Fruit fly (Drosophila melanogaster) whole organism, embryonic: Measurements from ENCODE around the gene CG2865.

Experiments
- CG10321 ChIP-seq: fragments of 200-800 bp; sonication (Bioruptor generic); IDR thresholded peaks from 2 replicates; pipeline ENCODE4 v1.3.6; 2022; ENCODE audit warnings: missing biosample characterization, missing genetic modification characterization
- CG12236 ChIP-seq: fragments of 200-800 bp; sonication (Bioruptor generic); optimal IDR thresholded peaks from 2 replicates; lab custom pipeline; 2016; ENCODE audit warnings: missing biosample characterization, missing genetic modification characterization
- CG15696 ChIP-seq: fragments of 200-800 bp; sonication (Bioruptor generic); optimal IDR thresholded peaks from 2 replicates; lab custom pipeline; 2019; ENCODE audit warnings: missing biosample characterization, mild to moderate bottlenecking, missing genetic modification characterization, moderate library complexity
- CG17568 ChIP-seq: fragments of 200-800 bp; sonication (Bioruptor generic); optimal IDR thresholded peaks from 2 replicates; lab custom pipeline; 2018; ENCODE audit warnings: missing biosample characterization, mild to moderate bottlenecking, missing genetic modification characterization, moderate library complexity
- CG17912 ChIP-seq: fragments of 200-800 bp; sonication (Bioruptor generic); optimal IDR thresholded peaks from 2 replicates; lab custom pipeline; 2018; ENCODE audit warnings: missing biosample characterization, mild to moderate bottlenecking, missing genetic modification characterization
- CG1832 ChIP-seq: fragments of 200-800 bp; sonication (Bioruptor generic); optimal IDR thresholded peaks from 2 replicates; lab custom pipeline; 2017; ENCODE audit warnings: missing biosample characterization, mild to moderate bottlenecking, missing genetic modification characterization, inconsistent platforms
- CG30020 ChIP-seq: fragments of 200-800 bp; optimal IDR thresholded peaks from 2 replicates; lab custom pipeline; 2019; ENCODE audit warnings: missing biosample characterization, mild to moderate bottlenecking, missing genetic modification characterization, moderate library complexity
- CG32767 ChIP-seq: fragments of 200-800 bp; sonication (Bioruptor generic); IDR thresholded peaks from 2 replicates; pipeline ENCODE4 v1.3.6; 2022; ENCODE audit warnings: missing biosample characterization, missing genetic modification characterization
- CG42726 ChIP-seq: fragments of 200-800 bp; sonication (Bioruptor generic); IDR thresholded peaks from 2 replicates; pipeline ENCODE4 v1.3.6; 2022; ENCODE audit warnings: missing biosample characterization, missing genetic modification characterization; ENCODE audit not compliant: partially characterized antibody
- CG4820 ChIP-seq: fragments of 200-800 bp; sonication (Bioruptor generic); optimal IDR thresholded peaks from 3 replicates; lab custom pipeline; 2016; ENCODE audit warnings: missing biosample characterization, missing genetic modification characterization
- CG4854 ChIP-seq: fragments of 200-800 bp; sonication (Bioruptor generic); optimal IDR thresholded peaks from 2 replicates; lab custom pipeline; 2016; ENCODE audit warnings: missing biosample characterization, missing genetic modification characterization, inconsistent platforms
- CG7745 ChIP-seq: fragments of 200-800 bp; sonication (Bioruptor generic); optimal IDR thresholded peaks from 2 replicates; lab custom pipeline; 2018; ENCODE audit warnings: missing biosample characterization, mild to moderate bottlenecking, missing genetic modification characterization, moderate library complexity
- CG8478 ChIP-seq: fragments of >200 bp; optimal IDR thresholded peaks from 2 replicates; lab custom pipeline; 2018
- Deaf1 ChIP-seq: fragments of 200-800 bp; optimal IDR thresholded peaks from 3 replicates; lab custom pipeline; 2019; ENCODE audit warnings: missing biosample characterization, mild to moderate bottlenecking, missing genetic modification characterization, moderate library complexity
- Drgx ChIP-seq: fragments of 200-800 bp; sonication (Bioruptor generic); IDR thresholded peaks from 2 replicates; pipeline ENCODE4 v1.3.6; 2022; ENCODE audit warnings: missing biosample characterization, missing genetic modification characterization
- Ets65A ChIP-seq: fragments of 200-800 bp; sonication (Bioruptor generic); peaks from one replicate; lab custom pipeline; 2016; ENCODE audit warnings: missing biosample characterization, missing genetic modification characterization
- GATAe ChIP-seq: fragments of 200-800 bp; sonication (Bioruptor generic); conservative IDR thresholded peaks from 2 replicates; pipeline ENCODE4 v1.3.6; 2022; ENCODE audit warnings: missing biosample characterization, missing genetic modification characterization
- Hr78 ChIP-seq, 2 experiments: fragments of 200-800 bp in 1 of 2; fragments of >200 bp in 1 of 2; sonication (Bioruptor generic) in 1 of 2; optimal IDR thresholded peaks; 2 replicates each; lab custom pipeline; 2017 to 2019; ENCODE audit warnings: missing biosample characterization in 2 of 2, missing genetic modification characterization in 2 of 2, mild to moderate bottlenecking in 1 of 2, moderate library complexity in 1 of 2
- Med ChIP-seq: fragments of 200-800 bp; sonication (Bioruptor generic); peaks from one replicate; lab custom pipeline; 2016; ENCODE audit warnings: missing biosample characterization, missing genetic modification characterization, mild to moderate bottlenecking, inconsistent platforms, moderate library complexity
- NC2α ChIP-seq: fragments of 200-800 bp; sonication (Bioruptor generic); optimal IDR thresholded peaks from 2 replicates; lab custom pipeline; 2016; ENCODE audit warnings: missing biosample characterization, missing genetic modification characterization
- Nf-YA ChIP-seq: fragments of 200-800 bp; sonication (Bioruptor generic); IDR thresholded peaks from 2 replicates; pipeline ENCODE4 v1.3.6; 2022; ENCODE audit warnings: missing biosample characterization, missing genetic modification characterization
- PHDP ChIP-seq: fragments of 200-800 bp; sonication (Bioruptor generic); optimal IDR thresholded peaks from 3 replicates; lab custom pipeline; 2018; ENCODE audit warnings: missing biosample characterization, mild to moderate bottlenecking, missing genetic modification characterization, moderate library complexity
- Sox100B ChIP-seq: fragments of 200-800 bp; sonication (Bioruptor generic); optimal IDR thresholded peaks from 3 replicates; lab custom pipeline; 2018; ENCODE audit warnings: missing biosample characterization, mild to moderate bottlenecking, missing genetic modification characterization
- Trl ChIP-seq, 3 experiments: fragments of >200 bp in 2 of 3; fragments of 200-800 bp in 1 of 3; sonication (Bioruptor generic) in 1 of 3; optimal IDR thresholded peaks; 2 replicates in 1 of 3; 3 replicates in 2 of 3; lab custom pipeline; 2016 to 2017; ENCODE audit warnings: missing biosample characterization in 1 of 3, missing genetic modification characterization in 1 of 3
- bsh ChIP-seq, 2 experiments: fragments of 200-800 bp; sonication (Bioruptor generic); optimal IDR thresholded peaks; 2 replicates each; lab custom pipeline; 2017 to 2018; ENCODE audit warnings: mild to moderate bottlenecking in 2 of 2, missing biosample characterization in 2 of 2, missing genetic modification characterization in 2 of 2, moderate library complexity in 1 of 2
- chn ChIP-seq: fragments of 200-800 bp; sonication (Bioruptor generic); optimal IDR thresholded peaks from 2 replicates; lab custom pipeline; 2016; ENCODE audit warnings: missing biosample characterization, missing genetic modification characterization
- croc ChIP-seq: fragments of 200-800 bp; sonication (Bioruptor generic); conservative IDR thresholded peaks from 3 replicates; pipeline ENCODE4 v1.3.6; 2022; ENCODE audit warnings: missing biosample characterization, missing genetic modification characterization
- crp ChIP-seq, 2 experiments: fragments of 200-800 bp; sonication (Bioruptor generic); optimal IDR thresholded peaks; 2 replicates in 1 of 2; 3 replicates in 1 of 2; lab custom pipeline; 2017; ENCODE audit warnings: missing biosample characterization in 2 of 2, missing genetic modification characterization in 2 of 2, mild to moderate bottlenecking in 1 of 2, moderate library complexity in 1 of 2
- gro ChIP-seq: fragments of 200-800 bp; sonication (Bioruptor generic); optimal IDR thresholded peaks from 2 replicates; lab custom pipeline; 2016; ENCODE audit warnings: missing biosample characterization, missing genetic modification characterization
- h ChIP-seq: fragments of >200 bp; optimal IDR thresholded peaks from 2 replicates; lab custom pipeline; 2017
- kah ChIP-seq: fragments of 200-800 bp; sonication (Bioruptor generic); optimal IDR thresholded peaks from 2 replicates; lab custom pipeline; 2018; ENCODE audit warnings: missing biosample characterization, mild to moderate bottlenecking, missing genetic modification characterization
- lbe ChIP-seq: fragments of 200-800 bp; sonication (Bioruptor generic); optimal IDR thresholded peaks from 2 replicates; lab custom pipeline; 2016; ENCODE audit warnings: missing biosample characterization, mild to moderate bottlenecking, missing genetic modification characterization
- nom ChIP-seq: fragments of 200-800 bp; sonication (Bioruptor generic); optimal IDR thresholded peaks from 2 replicates; lab custom pipeline; 2017; ENCODE audit warnings: missing biosample characterization, missing genetic modification characterization, mild to moderate bottlenecking, moderate library complexity, missing genetic modification reagents
- sens ChIP-seq: fragments of 200-800 bp; sonication (Bioruptor generic); peaks from one replicate; lab custom pipeline; 2016; ENCODE audit warnings: missing biosample characterization, missing genetic modification characterization
- sens-2 ChIP-seq: fragments of 200-800 bp; sonication (Bioruptor generic); IDR thresholded peaks from 2 replicates; pipeline ENCODE4 v1.3.6; 2022; ENCODE audit warnings: missing biosample characterization, missing genetic modification characterization
- sima ChIP-seq: fragments of 200-800 bp; sonication (Bioruptor generic); optimal IDR thresholded peaks from 2 replicates; lab custom pipeline; 2016; ENCODE audit warnings: missing biosample characterization, missing genetic modification characterization
- sna ChIP-seq: fragments of 200-800 bp; sonication (Bioruptor generic); IDR thresholded peaks from 2 replicates; pipeline ENCODE4 v1.3.6; 2022; ENCODE audit warnings: missing biosample characterization, missing genetic modification characterization; ENCODE audit not compliant: partially characterized antibody
- sob ChIP-seq: fragments of 200-800 bp; sonication (Bioruptor generic); IDR thresholded peaks from 2 replicates; pipeline ENCODE4 v1.3.6; 2022; ENCODE audit warnings: missing biosample characterization, missing genetic modification characterization
- sug ChIP-seq: fragments of 200-800 bp; optimal IDR thresholded peaks from 2 replicates; lab custom pipeline; 2019; ENCODE audit warnings: missing biosample characterization, mild to moderate bottlenecking, missing genetic modification characterization, moderate library complexity
- tll ChIP-seq, 2 experiments: fragments of 200-800 bp in 1 of 2; fragments of >200 bp in 1 of 2; sonication (Bioruptor generic) in 1 of 2; optimal IDR thresholded peaks; 2 replicates each; lab custom pipeline; 2017 to 2019; ENCODE audit warnings: missing biosample characterization in 2 of 2, missing genetic modification characterization in 2 of 2, mild to moderate bottlenecking in 1 of 2, moderate library complexity in 1 of 2
- twi ChIP-seq: fragments of 200-800 bp; optimal IDR thresholded peaks from 2 replicates; lab custom pipeline; 2019; ENCODE audit warnings: missing biosample characterization, mild to moderate bottlenecking, missing genetic modification characterization, moderate library complexity

Gene CG2865

DNA sequence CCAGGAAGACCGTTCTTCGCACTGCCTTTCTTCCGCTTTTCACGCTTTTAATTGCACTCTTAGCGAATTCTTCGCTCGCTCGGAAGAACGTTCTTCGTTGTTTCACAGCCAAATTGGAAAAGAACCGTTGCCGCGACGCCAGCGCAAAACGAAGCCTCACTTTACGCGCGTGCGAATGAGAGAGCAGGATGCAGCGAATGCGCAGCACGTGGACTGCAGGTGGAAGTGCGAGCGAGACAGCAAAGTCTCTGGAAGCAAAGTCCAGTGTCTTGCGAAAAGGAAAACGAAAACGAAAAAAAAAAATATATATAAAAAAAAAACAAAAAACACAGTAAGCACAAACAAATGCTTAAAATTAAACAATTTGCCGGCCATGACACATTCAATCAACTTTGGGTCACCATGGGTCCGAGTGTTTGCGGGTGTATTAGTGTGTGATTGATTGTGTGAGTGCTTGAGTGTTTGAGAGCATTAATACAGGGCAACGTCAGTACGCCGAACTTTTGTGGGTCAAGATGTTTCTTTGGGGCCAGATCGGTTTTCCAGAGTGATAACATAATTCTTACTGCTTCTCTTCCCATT lies 41.4 kb upstream of the CG2865 start, which contains the start of gene Ilp6:
TSS of gene Ilp6 (minus strand) at position 103 of the 582 bp plus-strand sequence.
- TF ChIP-seq nom (GFP tag; lab: Kevin White, UChicago) (peak; percentile 92), lbe (GFP tag; lab: Kevin White, UChicago) (peak; percentile 34), CG10321 (GFP tag; lab: Robert Waterston, UW) (peak; percentile 54), CG42726 (GFP tag; lab: Robert Waterston, UW) (no peak), CG8478 (no peak), Nf-YA (GFP tag; lab: Robert Waterston, UW) (no peak), twi (peak; percentile 15), NC2α (GFP tag; lab: Kevin White, UChicago) (no peak), Drgx (GFP tag; lab: Robert Waterston, UW) (peak; percentile 37; the same call in 1 of the 2 replicates), sens (GFP tag; lab: Kevin White, UChicago) (peak; percentile 80), bsh (GFP tag; optimal IDR thresholded peaks at IDR 0.05; lab: Kevin White, UChicago) (peak in 1 of 2 experiments; percentile 58), CG1832 (GFP tag; lab: Kevin White, UChicago) (peak; percentile 55)

DNA sequence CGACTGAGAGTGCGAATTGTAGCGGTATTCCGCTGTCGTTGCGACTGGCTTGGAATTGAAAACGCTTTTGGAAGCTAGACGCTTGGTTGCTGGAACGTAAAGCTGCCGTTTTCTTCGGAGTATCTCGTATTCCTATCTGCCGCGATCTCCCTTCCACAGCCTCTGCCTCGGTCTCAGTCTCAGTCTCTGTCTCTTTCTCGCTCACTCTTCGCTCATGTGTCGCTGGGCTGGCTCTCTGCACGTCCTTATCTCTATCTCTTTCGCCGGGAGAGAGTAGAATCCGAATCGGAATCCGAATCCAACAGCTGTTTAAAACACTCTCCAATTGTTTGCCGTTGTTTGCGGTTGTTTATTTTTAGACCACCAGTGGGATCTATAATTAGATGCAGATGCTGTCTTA lies 40.8 kb upstream of the CG2865 start:
- peak in 1 of 2 experiments; percentile 89 for TF ChIP-seq tll (GFP tag; optimal IDR thresholded peaks at IDR 0.05; lab: Kevin White, UChicago)
- no peak for TF ChIP-seq CG17568
- peak; percentile 79 for TF ChIP-seq CG10321 (GFP tag; lab: Robert Waterston, UW)
- no peak for TF ChIP-seq CG32767
- peak; percentile 36 for TF ChIP-seq sug (tag; lab: Kevin White, UChicago)
- TF ChIP-seq CG17912 (GFP tag; lab: Kevin White, UChicago) = no peak
- peak; percentile 82 for TF ChIP-seq CG1832 (GFP tag; lab: Kevin White, UChicago)
- no peak for TF ChIP-seq CG4854 (GFP tag; lab: Kevin White, UChicago)
- TF ChIP-seq sob (GFP tag; lab: Robert Waterston, UW) = no peak
- no peak for TF ChIP-seq croc
- peak in 1 of 2 experiments; percentile 13 for TF ChIP-seq crp (GFP tag; optimal IDR thresholded peaks at IDR 0.05; lab: Kevin White, UChicago)
- no peak for TF ChIP-seq h
- no peak for TF ChIP-seq GATAe (GFP tag; lab: Robert Waterston, UW)
- TF ChIP-seq CG7745 (tag; lab: Kevin White, UChicago) = no peak
- TF ChIP-seq Deaf1 (tag; lab: Kevin White, UChicago) = peak; percentile 27
- TF ChIP-seq Trl (optimal IDR thresholded peaks at IDR 0.05; lab: Kevin White, UChicago) = peak; percentile 0 to 57
- no peak for TF ChIP-seq Trl (GFP tag; optimal IDR thresholded peaks at IDR 0.05; lab: Kevin White, UChicago)
- no peak for TF ChIP-seq Sox100B
- TF ChIP-seq Ets65A = no peak
- TF ChIP-seq PHDP = no peak
- TF ChIP-seq sna = no peak
- TF ChIP-seq gro (GFP tag; lab: Kevin White, UChicago) = no peak
- no peak for TF ChIP-seq CG12236 (GFP tag; lab: Kevin White, UChicago)
- TF ChIP-seq Med (GFP tag; lab: Kevin White, UChicago) = peak; percentile 67
- no peak for TF ChIP-seq CG30020 (tag; lab: Kevin White, UChicago)
- no peak for TF ChIP-seq sima
- TF ChIP-seq sens-2 = no peak

DNA sequence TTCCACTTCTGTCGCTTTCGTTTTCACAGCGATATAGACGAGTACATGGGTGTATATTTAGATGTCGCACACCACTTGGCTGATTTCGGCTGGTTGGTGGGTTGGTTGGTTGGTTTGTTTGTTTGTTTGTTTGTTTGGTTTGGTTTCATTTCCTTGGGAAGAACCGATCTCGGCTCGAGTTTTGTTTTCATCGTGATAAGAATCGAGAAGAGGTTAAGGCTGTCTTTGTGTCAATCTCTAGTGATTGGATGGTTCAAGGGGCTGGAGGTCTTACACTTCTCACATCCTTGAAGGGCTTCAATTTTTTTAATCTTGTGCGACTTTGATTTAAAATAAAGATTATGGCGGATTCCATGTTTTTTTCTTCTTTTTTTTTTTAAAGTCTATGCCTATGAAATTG lies 39.6 kb upstream of the CG2865 start:
- TF ChIP-seq chn (no peak), kah (GFP tag; lab: Kevin White, UChicago) (peak; percentile 60), CG15696 (tag; lab: Kevin White, UChicago) (no peak), CG4820 (GFP tag; lab: Kevin White, UChicago) (no peak), Hr78 (GFP tag; optimal IDR thresholded peaks at IDR 0.05; lab: Kevin White, UChicago) (no peak)
- TF ChIP-seq, all 482 proteins: peak for 1
